Worm (Caenorhabditis elegans): ENCODE data around the gene T16A9.3.

T16A9.3 gene

DNA sequence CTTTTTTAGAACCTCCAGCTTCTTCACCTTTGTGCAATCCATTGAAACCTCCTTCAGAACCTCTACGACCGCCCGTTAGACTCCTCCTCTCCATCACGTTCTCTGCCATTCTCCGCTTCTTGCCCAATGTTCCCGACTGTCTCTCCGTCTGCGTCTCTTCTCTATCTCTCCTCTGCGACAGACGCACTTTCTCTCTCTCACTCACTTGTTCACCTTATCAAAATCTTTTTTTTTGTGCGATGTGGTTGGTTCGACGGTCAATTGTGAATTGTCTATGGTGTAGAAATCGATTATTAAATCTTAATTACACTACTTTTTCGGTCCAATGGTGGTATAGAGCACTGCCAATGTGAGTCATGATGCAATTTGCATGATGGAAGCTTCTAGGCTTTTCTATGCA lies 11.9 kb upstream of the T16A9.3 start, which contains the start of gene atfs-1 (continued):
- TF ChIP-seq rpc-1 (optimal IDR thresholded peaks at IDR 0.05): no peak
- no peak for TF ChIP-seq rpc-1 (tag; optimal IDR thresholded peaks at IDR 0.05)
- no peak for TF ChIP-seq madf-6 (GFP tag; IDR thresholded peaks at IDR 0.05)
- no peak for TF ChIP-seq gei-17 (GFP tag; optimal IDR thresholded peaks at IDR 0.05)
- TF ChIP-seq hsf-1 (GFP tag; IDR thresholded peaks at IDR 0.05): 0 out of 2 replicates have a peak, but pooled peaks have one; percentile 34
- TF ChIP-seq B0019.2 (GFP tag; conservative IDR thresholded peaks at IDR 0.05): no peak
- TF ChIP-seq B0035.1 (tag; optimal IDR thresholded peaks at IDR 0.05): no peak
- TF ChIP-seq nhr-120 (GFP tag; IDR thresholded peaks at IDR 0.05): no peak
- TF ChIP-seq repo-1 (tag; optimal IDR thresholded peaks at IDR 0.05): no peak
- TF ChIP-seq ama-1 (optimal IDR thresholded peaks at IDR 0.05): peak; percentile 81
- no peak for TF ChIP-seq ama-1 (GFP tag; optimal IDR thresholded peaks at IDR 0.05)
- TF ChIP-seq athp-1 (tag; optimal IDR thresholded peaks at IDR 0.05): no peak
- TF ChIP-seq tbp1 (GFP tag; optimal IDR thresholded peaks at IDR 0.05): no peak
- no peak for TF ChIP-seq ceh-40 (GFP tag; IDR thresholded peaks at IDR 0.05)
- TF ChIP-seq ets-4 (GFP tag; optimal IDR thresholded peaks at IDR 0.05): peak; percentile 15
- no peak for TF ChIP-seq F57A8.1 (GFP tag; optimal IDR thresholded peaks at IDR 0.05)
- no peak for TF ChIP-seq let-607 (tag; optimal IDR thresholded peaks at IDR 0.05)
- no peak for TF ChIP-seq zfh-2 (GFP tag; conservative IDR thresholded peaks at IDR 0.05)
- TF ChIP-seq ceh-27 (GFP tag; optimal IDR thresholded peaks at IDR 0.05): peak; percentile 42
- no peak for TF ChIP-seq Y79H2A.3 (GFP tag; conservative IDR thresholded peaks at IDR 0.05)
- TF ChIP-seq pbrm-1 (GFP tag; IDR thresholded peaks at IDR 0.05): peak; percentile 59; the same call in 1 of the 2 replicates
- no peak for TF ChIP-seq aptf-3 (GFP tag; IDR thresholded peaks at IDR 0.05)
- TF ChIP-seq F10E7.11 (tag; optimal IDR thresholded peaks at IDR 0.05): no peak
- no peak for TF ChIP-seq F49E8.2 (tag; optimal IDR thresholded peaks at IDR 0.05; ENCODE audit: insufficient read depth)
- TF ChIP-seq efl-1 (GFP tag; optimal IDR thresholded peaks at IDR 0.05): no peak
- no peak for TF ChIP-seq lsl-1 (GFP tag; optimal IDR thresholded peaks at IDR 0.05)
- TF ChIP-seq mel-28 (tag; optimal IDR thresholded peaks at IDR 0.05; ENCODE audit: borderline replicate concordance): no peak
- TF ChIP-seq ZK185.1 (tag; optimal IDR thresholded peaks at IDR 0.05; ENCODE audit: poor library complexity, severe bottlenecking): peak; percentile 31
- TF ChIP-seq Y53F4B.3 (GFP tag; IDR thresholded peaks at IDR 0.05): no peak
- TF ChIP-seq mes-4 (tag; optimal IDR thresholded peaks at IDR 0.05): no peak
- TF ChIP-seq chd-7 (tag; optimal IDR thresholded peaks at IDR 0.05): peak; percentile 28
- no peak for TF ChIP-seq Y95B8A.8 (GFP tag; IDR thresholded peaks at IDR 0.05)
- TF ChIP-seq mxl-1 (tag; optimal IDR thresholded peaks at IDR 0.05): no peak
- TF ChIP-seq attf-3 (GFP tag; conservative IDR thresholded peaks at IDR 0.05): no peak
- TF ChIP-seq hlh-12 (tag; optimal IDR thresholded peaks at IDR 0.05): no peak
- TF ChIP-seq dox-1 (GFP tag; IDR thresholded peaks at IDR 0.05): peak; percentile 41; the same call in 1 of the 2 replicates
- TF ChIP-seq ztf-26 (tag; optimal IDR thresholded peaks at IDR 0.05): peak; percentile 3
- no peak for TF ChIP-seq ztf-3 (GFP tag; optimal IDR thresholded peaks at IDR 0.05)
- TF ChIP-seq nhr-27 (tag; optimal IDR thresholded peaks at IDR 0.05): no peak
- TF ChIP-seq dpl-1 (GFP tag; optimal IDR thresholded peaks at IDR 0.05): no peak
- TF ChIP-seq madf-3 (GFP tag; IDR thresholded peaks at IDR 0.05): no peak
- no peak for TF ChIP-seq xnd-1 (tag; optimal IDR thresholded peaks at IDR 0.05)
- TF ChIP-seq die-1 (tag; optimal IDR thresholded peaks at IDR 0.05): no peak
- no peak for TF ChIP-seq lir-1 (GFP tag; conservative IDR thresholded peaks at IDR 0.05)
- no peak for TF ChIP-seq F33H1.4 (GFP tag; IDR thresholded peaks at IDR 0.05)

Measured in whole organism, young adult.